Fruit fly (Drosophila melanogaster): ENCODE data around the gene CG4820.

CG4820 gene

dm6 chr3R:11198062-11198472, 18.3 kb upstream of the CG4820 start:
- TF ChIP-seq pan (optimal IDR thresholded peaks at IDR 0.05) (no peak), EcR (GFP tag; optimal IDR thresholded peaks at IDR 0.05) (peak in 1 of 2 experiments; percentile 1)

DNA sequence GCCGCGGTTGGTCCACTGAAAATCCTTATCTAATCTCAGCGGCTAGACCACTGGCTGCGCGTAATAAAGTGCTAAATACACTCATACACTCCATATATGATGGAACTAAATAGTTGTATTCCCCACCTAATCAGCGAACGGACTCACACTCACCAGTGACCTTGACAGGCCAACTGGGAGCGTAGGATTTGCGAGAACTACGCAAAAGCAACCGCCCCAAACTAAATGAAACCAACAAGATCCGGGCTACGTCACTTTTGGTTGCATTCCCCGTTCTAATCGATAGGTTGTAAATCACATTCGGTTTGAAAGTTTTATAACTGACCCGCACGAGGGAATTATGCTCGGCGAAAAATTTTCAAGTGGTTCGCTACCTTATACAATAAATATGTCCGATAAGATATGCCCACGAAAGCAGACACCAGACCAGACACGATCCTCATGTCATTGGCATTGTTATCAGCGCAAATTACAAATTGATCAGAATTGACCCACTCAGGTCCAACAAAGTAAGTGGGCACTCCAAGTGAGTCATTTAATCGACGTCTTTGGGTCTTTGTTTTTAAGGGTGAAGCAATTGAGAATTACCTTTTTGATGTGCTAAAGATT, 17.0 kb upstream of the CG4820 start:
- TF ChIP-seq usp (GFP tag; optimal IDR thresholded peaks at IDR 0.05) (no peak), EcR (GFP tag; optimal IDR thresholded peaks at IDR 0.05) (no peak), Dll (optimal IDR thresholded peaks at IDR 0.05) (no peak), CG8478 (optimal IDR thresholded peaks at IDR 0.05) (no peak), psq (optimal IDR thresholded peaks at IDR 0.05) (no peak), pan (optimal IDR thresholded peaks at IDR 0.05) (no peak)

DNA sequence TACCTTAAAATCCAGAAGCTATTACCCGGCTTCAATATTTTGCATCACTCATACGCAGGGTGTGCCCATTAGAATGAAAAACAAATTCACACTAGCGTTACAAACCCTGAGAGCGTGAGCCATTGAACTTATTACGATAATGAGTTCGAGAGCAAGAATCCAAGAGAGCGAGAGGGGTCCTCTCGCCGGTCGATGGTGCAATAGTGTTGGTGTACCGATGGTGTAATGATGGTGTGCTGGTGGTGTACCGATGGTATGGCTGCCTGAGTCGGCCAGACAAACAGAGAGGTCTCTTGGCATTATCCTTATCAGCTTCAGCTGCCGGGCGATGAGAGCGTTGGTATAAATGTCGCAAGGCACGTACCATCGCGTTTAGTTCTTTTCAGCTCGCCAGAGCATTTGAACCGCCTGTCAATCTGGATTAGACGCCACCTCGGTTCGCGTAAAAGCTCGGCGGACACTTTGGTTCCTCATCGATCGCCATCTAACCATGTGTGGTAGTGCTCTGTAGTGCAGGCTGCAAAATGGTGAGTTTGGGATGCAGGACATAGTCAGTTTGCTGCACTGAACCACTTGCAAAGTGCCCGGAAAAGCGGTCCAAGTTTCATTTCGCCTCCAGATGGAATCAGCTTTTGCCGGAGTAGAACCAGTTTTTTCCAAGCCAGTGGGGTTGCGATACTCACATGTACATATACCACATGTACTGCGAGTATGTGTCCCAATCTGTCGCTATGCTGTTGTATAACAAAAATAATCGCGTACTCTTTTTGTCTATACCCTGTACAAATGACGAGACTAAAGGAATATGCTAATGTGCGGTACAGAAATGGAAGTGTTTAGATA, 16.1 kb upstream of the CG4820 start:
- TF ChIP-seq usp (GFP tag; optimal IDR thresholded peaks at IDR 0.05), result no peak
- peak in 1 of 2 experiments; percentile 74 for TF ChIP-seq EcR (GFP tag; optimal IDR thresholded peaks at IDR 0.05)
- no peak for TF ChIP-seq pan (optimal IDR thresholded peaks at IDR 0.05)
- TF ChIP-seq CG8478 (optimal IDR thresholded peaks at IDR 0.05), result no peak
- no peak for TF ChIP-seq psq (optimal IDR thresholded peaks at IDR 0.05)
- TF ChIP-seq Dll (optimal IDR thresholded peaks at IDR 0.05), result no peak

dm6 chr3R:11200885-11201421, 15.4 kb upstream of the CG4820 start:
- TF ChIP-seq pan (optimal IDR thresholded peaks at IDR 0.05) (peak; percentile 88), EcR (GFP tag; optimal IDR thresholded peaks at IDR 0.05) (no peak)

- TF ChIP-seq usp (GFP tag; optimal IDR thresholded peaks at IDR 0.05) (no peak), pan (optimal IDR thresholded peaks at IDR 0.05) (no peak), CG8478 (optimal IDR thresholded peaks at IDR 0.05) (no peak), EcR (GFP tag; optimal IDR thresholded peaks at IDR 0.05) (no peak), psq (optimal IDR thresholded peaks at IDR 0.05) (no peak), Dll (optimal IDR thresholded peaks at IDR 0.05) (no peak)
Measured at dm6 chr3R:11208766-11209331, 7.5 kb upstream of the CG4820 start.

- TF ChIP-seq Dll (optimal IDR thresholded peaks at IDR 0.05), result no peak
- TF ChIP-seq CG8478 (optimal IDR thresholded peaks at IDR 0.05), result no peak
- no peak for TF ChIP-seq usp (GFP tag; optimal IDR thresholded peaks at IDR 0.05)
- TF ChIP-seq psq (optimal IDR thresholded peaks at IDR 0.05), result no peak
- TF ChIP-seq EcR (GFP tag; optimal IDR thresholded peaks at IDR 0.05), result no peak
- no peak for TF ChIP-seq pan (optimal IDR thresholded peaks at IDR 0.05)
Measured at dm6 chr3R:11209801-11210402, 6.4 kb upstream of the CG4820 start, which contains the start of the genes SdhC and Tctp. Gene SdhC, minus strand, starts transcription at chr3R:11209849. Gene Tctp, plus strand, starts transcription at chr3R:11210247.

dm6 chr3R:11211291-11212061, 4.9 kb upstream of the CG4820 start:
- TF ChIP-seq psq (optimal IDR thresholded peaks at IDR 0.05) (no peak), EcR (GFP tag; optimal IDR thresholded peaks at IDR 0.05) (no peak), pan (optimal IDR thresholded peaks at IDR 0.05) (no peak), CG8478 (optimal IDR thresholded peaks at IDR 0.05) (no peak), usp (GFP tag; optimal IDR thresholded peaks at IDR 0.05) (no peak), Dll (optimal IDR thresholded peaks at IDR 0.05) (no peak)

- no peak for TF ChIP-seq EcR (GFP tag; optimal IDR thresholded peaks at IDR 0.05)
- TF ChIP-seq Dll (optimal IDR thresholded peaks at IDR 0.05), result no peak
- TF ChIP-seq CG8478 (optimal IDR thresholded peaks at IDR 0.05), result no peak
- TF ChIP-seq psq (optimal IDR thresholded peaks at IDR 0.05), result no peak
- no peak for TF ChIP-seq usp (GFP tag; optimal IDR thresholded peaks at IDR 0.05)
- TF ChIP-seq pan (optimal IDR thresholded peaks at IDR 0.05), result no peak
Measured at dm6 chr3R:11214449-11214950, 1.8 kb upstream of the CG4820 start, which contains the start of gene ZnT86D. Gene ZnT86D, minus strand, starts transcription at chr3R:11214539.

dm6 chr3R:11219883-11220282, 3.5 kb downstream of the CG4820 start, which contains the start of gene CG6689:
Gene CG6689, minus strand, starts transcription at chr3R:11220064.
- TF ChIP-seq CG8478 (optimal IDR thresholded peaks at IDR 0.05), result no peak
- no peak for TF ChIP-seq pan (optimal IDR thresholded peaks at IDR 0.05)
- no peak for TF ChIP-seq Dll (optimal IDR thresholded peaks at IDR 0.05)
- TF ChIP-seq EcR (GFP tag; optimal IDR thresholded peaks at IDR 0.05), result no peak
- no peak for TF ChIP-seq usp (GFP tag; optimal IDR thresholded peaks at IDR 0.05)
- TF ChIP-seq psq (optimal IDR thresholded peaks at IDR 0.05), result no peak

DNA sequence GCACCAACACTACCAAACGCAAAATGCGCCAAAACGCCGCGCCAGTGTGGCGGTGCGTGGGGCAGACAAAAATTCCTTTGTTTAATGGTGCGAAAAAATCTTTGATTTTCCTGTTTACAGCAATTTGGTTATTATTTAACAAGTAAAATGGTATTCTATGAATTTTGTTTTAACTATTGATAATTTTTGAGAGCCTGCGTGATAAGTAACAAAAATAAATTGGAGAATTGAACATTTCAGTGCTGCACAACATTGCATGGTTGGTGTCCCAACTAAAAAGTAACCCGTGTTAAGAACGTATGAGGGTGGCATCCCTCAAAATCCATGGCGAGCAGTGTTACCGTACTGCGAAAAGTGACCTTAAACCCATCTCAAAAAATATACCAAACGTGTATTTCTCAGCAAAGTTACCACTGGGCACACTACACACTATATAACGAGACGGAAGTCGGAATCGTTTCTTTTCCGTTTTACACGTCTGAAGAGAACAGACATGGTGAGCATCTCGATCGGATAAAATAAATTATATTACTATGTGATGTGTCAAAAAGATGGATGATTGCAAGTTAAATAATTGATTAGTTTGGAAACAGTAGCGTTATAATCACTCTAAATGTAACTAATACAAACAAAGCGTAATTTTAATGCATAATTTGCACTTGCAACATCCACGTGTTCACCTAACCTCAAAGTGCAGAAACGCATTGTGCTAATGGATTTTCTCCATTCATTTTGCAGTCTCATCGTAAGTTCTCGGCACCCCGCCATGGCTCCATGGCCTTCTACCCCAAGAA, 5.3 kb downstream of the CG4820 start, which contains the start of the genes CG6693 and RpL3:
Gene CG6693 (minus strand): TSS at position 203 of the 794 bp plus-strand sequence.
Gene RpL3 (plus strand): TSS at position 458 of the 794 bp plus-strand sequence.
- TF ChIP-seq Dll (optimal IDR thresholded peaks at IDR 0.05) (no peak), EcR (GFP tag; optimal IDR thresholded peaks at IDR 0.05) (no peak), psq (optimal IDR thresholded peaks at IDR 0.05) (no peak), pan (optimal IDR thresholded peaks at IDR 0.05) (no peak)

Data from whole organism.